Worm (Caenorhabditis elegans): Measurements from ENCODE around the gene srh-295.

srh-295 gene

ce11 chrV:15339363-15339762 lies 8.9 kb downstream of the srh-295 start, which contains the start of gene clec-228:
Gene clec-228, minus strand, starts transcription at chrV:15339463.
- TF ChIP-seq cnd-1 (tag; optimal IDR thresholded peaks at IDR 0.05) (no peak), M03D4.4 (tag; optimal IDR thresholded peaks at IDR 0.05) (no peak), blmp-1 (tag; optimal IDR thresholded peaks at IDR 0.05) (no peak), mls-2 (tag; optimal IDR thresholded peaks at IDR 0.05) (no peak), ces-1 (GFP tag; optimal IDR thresholded peaks at IDR 0.05) (no peak), ham-2 (GFP tag; optimal IDR thresholded peaks at IDR 0.05) (no peak), mep-1 (tag; optimal IDR thresholded peaks at IDR 0.05) (no peak), zip-8 (tag; optimal IDR thresholded peaks at IDR 0.05) (no peak), nhr-12 (tag; optimal IDR thresholded peaks at IDR 0.05) (no peak)

DNA sequence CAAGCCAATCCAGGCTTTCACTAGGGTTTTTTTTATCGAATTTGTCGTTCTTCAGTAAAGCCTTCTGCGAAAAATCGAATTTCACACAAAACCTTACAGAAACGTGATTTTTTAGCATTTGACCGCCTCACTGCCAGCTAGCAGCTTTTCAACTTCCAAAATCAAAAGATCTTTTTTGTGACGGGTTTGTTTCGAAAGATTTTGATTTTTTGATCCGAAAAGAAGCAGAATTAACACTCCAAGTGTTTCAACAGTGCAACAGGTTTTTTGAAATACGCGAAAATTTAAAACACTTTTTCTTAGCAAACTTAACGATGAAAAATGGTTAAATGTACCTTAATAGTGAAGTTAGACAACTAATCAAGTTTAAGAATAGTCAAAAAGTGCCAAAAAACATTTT lies 11.0 kb downstream of the srh-295 start, which contains the start of gene clec-229:
TSS of gene clec-229 (minus strand) at position 101 of the 400 bp plus-strand sequence.
- TF ChIP-seq flh-1 (GFP tag; optimal IDR thresholded peaks at IDR 0.05) (no peak), sem-2 (GFP tag; optimal IDR thresholded peaks at IDR 0.05) (no peak), hlh-1 (tag; optimal IDR thresholded peaks at IDR 0.05) (no peak), unc-120 (tag; optimal IDR thresholded peaks at IDR 0.05; ENCODE audit: poor library complexity, severe bottlenecking) (no peak), nhr-28 (tag; optimal IDR thresholded peaks at IDR 0.05) (no peak), elt-3 (tag; optimal IDR thresholded peaks at IDR 0.05) (no peak), unc-62 (GFP tag; optimal IDR thresholded peaks at IDR 0.05) (no peak), nhr-76 (tag; optimal IDR thresholded peaks at IDR 0.05) (no peak), elt-1 (tag; optimal IDR thresholded peaks at IDR 0.05; ENCODE audit: borderline replicate concordance, insufficient read depth) (no peak), nhr-2 (tag; optimal IDR thresholded peaks at IDR 0.05) (no peak), drap-1 (GFP tag; optimal IDR thresholded peaks at IDR 0.05) (no peak), mls-2 (tag; optimal IDR thresholded peaks at IDR 0.05) (no peak), ceh-83 (GFP tag; optimal IDR thresholded peaks at IDR 0.05) (no peak)

DNA sequence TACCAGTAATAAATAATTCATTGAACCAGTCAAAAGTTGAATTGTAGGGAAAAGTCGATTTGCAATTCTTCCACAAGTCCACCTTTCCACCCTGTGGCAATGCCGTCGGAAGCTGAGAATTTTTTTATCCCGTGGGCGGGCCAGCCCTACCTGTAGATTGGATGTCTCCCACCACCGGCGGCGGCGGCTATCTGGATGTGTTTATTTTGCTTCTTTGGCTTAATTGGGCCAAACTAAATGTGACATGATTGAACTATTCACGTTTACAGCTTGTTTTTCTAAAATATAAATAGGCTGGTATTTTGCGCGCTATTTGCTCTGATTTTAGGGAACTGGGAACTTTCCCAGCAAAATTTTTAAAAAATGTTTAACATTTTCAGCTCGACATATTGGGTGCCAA lies 14.1 kb downstream of the srh-295 start, which contains the start of gene wrt-8:
TSS of gene wrt-8 (minus strand) at position 101 of the 400 bp plus-strand sequence.
- no peak for TF ChIP-seq unc-120 (tag; optimal IDR thresholded peaks at IDR 0.05; ENCODE audit: poor library complexity, severe bottlenecking)
- no peak for TF ChIP-seq drap-1 (GFP tag; optimal IDR thresholded peaks at IDR 0.05)

DNA sequence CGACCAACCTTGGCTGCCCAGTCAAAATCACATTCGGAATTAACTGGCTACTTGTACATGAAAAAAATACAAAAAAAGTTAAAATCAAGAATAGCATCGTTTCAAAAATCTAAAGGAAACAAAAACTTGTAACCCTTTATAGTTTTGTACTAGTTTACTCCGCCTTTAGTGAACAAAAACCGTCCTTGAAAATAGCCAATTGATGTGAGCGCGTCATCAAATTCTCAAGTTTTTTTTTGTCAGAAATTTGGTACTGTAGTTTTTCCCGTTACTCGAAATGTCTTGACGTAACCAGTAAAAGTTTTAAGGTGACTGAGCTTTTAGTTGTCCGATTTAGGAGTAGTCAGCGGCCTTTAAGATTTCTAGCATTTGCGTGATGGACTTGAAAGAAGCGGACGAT lies 16.9 kb downstream of the srh-295 start, which contains the start of gene C29F3.3:
TSS of gene C29F3.3 (minus strand) at position 101 of the 400 bp plus-strand sequence.
- TF ChIP-seq lin-13 (tag; optimal IDR thresholded peaks at IDR 0.05): no peak

- TF ChIP-seq mab-5 (tag; optimal IDR thresholded peaks at IDR 0.05) (no peak), cnd-1 (tag; optimal IDR thresholded peaks at IDR 0.05) (no peak), pha-4 (tag; optimal IDR thresholded peaks at IDR 0.05) (no peak), lin-13 (tag; optimal IDR thresholded peaks at IDR 0.05) (no peak), nhr-2 (tag; optimal IDR thresholded peaks at IDR 0.05) (no peak), ces-1 (GFP tag; optimal IDR thresholded peaks at IDR 0.05) (no peak), sptf-1 (tag; optimal IDR thresholded peaks at IDR 0.05) (no peak), tbx-8 (GFP tag; optimal IDR thresholded peaks at IDR 0.05) (no peak), drap-1 (GFP tag; optimal IDR thresholded peaks at IDR 0.05) (no peak), unc-62 (GFP tag; optimal IDR thresholded peaks at IDR 0.05) (no peak), nhr-12 (tag; optimal IDR thresholded peaks at IDR 0.05) (no peak)
Observed at ce11 chrV:15349044-15349443, 18.6 kb downstream of the srh-295 start, which contains the start of gene clec-230. Gene clec-230, minus strand, starts transcription at chrV:15349144.

DNA sequence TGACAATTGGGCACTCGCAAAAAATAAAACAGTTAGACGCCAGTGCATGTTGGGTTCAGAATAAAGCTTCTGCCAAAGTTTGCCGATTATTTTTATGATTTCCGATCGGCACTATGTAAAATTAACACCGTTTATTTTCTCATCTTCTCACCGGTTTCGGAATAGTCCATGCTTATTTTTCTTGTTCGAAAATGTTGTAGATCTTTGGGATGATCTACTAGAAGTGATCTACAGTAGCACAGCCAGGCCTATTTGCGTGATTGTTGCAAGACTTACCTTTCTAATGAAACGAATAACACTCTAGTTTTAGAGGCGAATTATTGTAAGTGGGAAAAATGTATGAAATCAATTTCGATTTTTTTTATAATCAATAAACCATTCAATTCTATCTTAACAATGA lies 20.2 kb downstream of the srh-295 start, which contains the start of gene clec-231:
TSS of gene clec-231 (minus strand) at position 101 of the 400 bp plus-strand sequence.
- TF ChIP-seq nhr-237 (tag; optimal IDR thresholded peaks at IDR 0.05): no peak
- TF ChIP-seq M03D4.4 (tag; optimal IDR thresholded peaks at IDR 0.05): no peak
- TF ChIP-seq mab-5 (tag; optimal IDR thresholded peaks at IDR 0.05): no peak
- no peak for TF ChIP-seq drap-1 (GFP tag; optimal IDR thresholded peaks at IDR 0.05)
- no peak for TF ChIP-seq nhr-2 (tag; optimal IDR thresholded peaks at IDR 0.05)
- no peak for TF ChIP-seq sem-2 (GFP tag; optimal IDR thresholded peaks at IDR 0.05)
- TF ChIP-seq ztf-11 (tag; optimal IDR thresholded peaks at IDR 0.05): no peak
- no peak for TF ChIP-seq ceh-39 (tag; optimal IDR thresholded peaks at IDR 0.05)
- no peak for TF ChIP-seq lsy-2 (tag; optimal IDR thresholded peaks at IDR 0.05)
- no peak for TF ChIP-seq unc-62 (GFP tag; optimal IDR thresholded peaks at IDR 0.05)
- TF ChIP-seq ceh-43 (GFP tag; optimal IDR thresholded peaks at IDR 0.05): no peak
- TF ChIP-seq nhr-12 (tag; optimal IDR thresholded peaks at IDR 0.05): no peak
- no peak for TF ChIP-seq lin-13 (tag; optimal IDR thresholded peaks at IDR 0.05)
- no peak for TF ChIP-seq nhr-28 (tag; optimal IDR thresholded peaks at IDR 0.05)
- TF ChIP-seq cnd-1 (tag; optimal IDR thresholded peaks at IDR 0.05): no peak
- no peak for TF ChIP-seq hlh-1 (tag; optimal IDR thresholded peaks at IDR 0.05)
- no peak for TF ChIP-seq pha-4 (tag; optimal IDR thresholded peaks at IDR 0.05)
- TF ChIP-seq flh-1 (GFP tag; optimal IDR thresholded peaks at IDR 0.05): no peak

All from whole organism, mixed stage, embryonic.